Worm (Caenorhabditis elegans): ENCODE data around the gene panl-2.

Gene panl-2

ce11 chrIII:7005350-7005749, 37.4 kb upstream of the panl-2 start, which contains the start of gene C06E8.5:
TSS of gene C06E8.5 (minus strand) at chrIII:7005450.
- TF ChIP-seq sptf-1 (tag; optimal IDR thresholded peaks at IDR 0.05): no peak
- no peak for TF ChIP-seq flh-1 (GFP tag; optimal IDR thresholded peaks at IDR 0.05)
- no peak for TF ChIP-seq ztf-11 (tag; optimal IDR thresholded peaks at IDR 0.05)
- TF ChIP-seq lsy-2 (tag; optimal IDR thresholded peaks at IDR 0.05): no peak
- no peak for TF ChIP-seq zip-8 (tag; optimal IDR thresholded peaks at IDR 0.05)
- no peak for TF ChIP-seq ham-2 (GFP tag; optimal IDR thresholded peaks at IDR 0.05)
- TF ChIP-seq drap-1 (GFP tag; optimal IDR thresholded peaks at IDR 0.05): no peak
- TF ChIP-seq ceh-83 (GFP tag; optimal IDR thresholded peaks at IDR 0.05): no peak
- TF ChIP-seq mab-5 (tag; optimal IDR thresholded peaks at IDR 0.05): no peak
- no peak for TF ChIP-seq blmp-1 (tag; optimal IDR thresholded peaks at IDR 0.05)
- TF ChIP-seq pha-4 (tag; optimal IDR thresholded peaks at IDR 0.05): no peak
- TF ChIP-seq mls-2 (tag; optimal IDR thresholded peaks at IDR 0.05): no peak
- TF ChIP-seq ces-1 (GFP tag; optimal IDR thresholded peaks at IDR 0.05): no peak
- no peak for TF ChIP-seq ceh-39 (tag; optimal IDR thresholded peaks at IDR 0.05)
- TF ChIP-seq bed-3 (GFP tag; optimal IDR thresholded peaks at IDR 0.05): no peak
- TF ChIP-seq lin-13 (tag; optimal IDR thresholded peaks at IDR 0.05): no peak
- TF ChIP-seq nhr-12 (tag; optimal IDR thresholded peaks at IDR 0.05): no peak
- TF ChIP-seq nhr-237 (tag; optimal IDR thresholded peaks at IDR 0.05): no peak

ce11 chrIII:7002143-7002542, 34.2 kb upstream of the panl-2 start:
- no peak for TF ChIP-seq elt-1 (tag; optimal IDR thresholded peaks at IDR 0.05; ENCODE audit: borderline replicate concordance, insufficient read depth)
- no peak for TF ChIP-seq ces-1 (GFP tag; optimal IDR thresholded peaks at IDR 0.05)
- no peak for TF ChIP-seq pha-4 (tag; optimal IDR thresholded peaks at IDR 0.05)
- TF ChIP-seq M03D4.4 (tag; optimal IDR thresholded peaks at IDR 0.05): no peak
- TF ChIP-seq bed-3 (GFP tag; optimal IDR thresholded peaks at IDR 0.05): no peak
- TF ChIP-seq unc-62 (GFP tag; optimal IDR thresholded peaks at IDR 0.05): no peak
- no peak for TF ChIP-seq nhr-237 (tag; optimal IDR thresholded peaks at IDR 0.05)
- no peak for TF ChIP-seq nhr-28 (tag; optimal IDR thresholded peaks at IDR 0.05)
- TF ChIP-seq snpc-4 (tag; optimal IDR thresholded peaks at IDR 0.05): no peak
- TF ChIP-seq mab-5 (tag; optimal IDR thresholded peaks at IDR 0.05): no peak
- TF ChIP-seq ceh-43 (GFP tag; optimal IDR thresholded peaks at IDR 0.05): no peak
- TF ChIP-seq zip-8 (tag; optimal IDR thresholded peaks at IDR 0.05): no peak
- no peak for TF ChIP-seq lin-13 (tag; optimal IDR thresholded peaks at IDR 0.05)
- TF ChIP-seq lsy-2 (tag; optimal IDR thresholded peaks at IDR 0.05): no peak
- TF ChIP-seq ceh-83 (GFP tag; optimal IDR thresholded peaks at IDR 0.05): no peak
- TF ChIP-seq nhr-12 (tag; optimal IDR thresholded peaks at IDR 0.05): no peak

ce11 chrIII:6993179-6993578, 25.2 kb upstream of the panl-2 start:
- TF ChIP-seq sem-2 (GFP tag; optimal IDR thresholded peaks at IDR 0.05): no peak
- no peak for TF ChIP-seq elt-1 (tag; optimal IDR thresholded peaks at IDR 0.05; ENCODE audit: borderline replicate concordance, insufficient read depth)
- TF ChIP-seq nhr-237 (tag; optimal IDR thresholded peaks at IDR 0.05): no peak
- no peak for TF ChIP-seq drap-1 (GFP tag; optimal IDR thresholded peaks at IDR 0.05)
- no peak for TF ChIP-seq ham-2 (GFP tag; optimal IDR thresholded peaks at IDR 0.05)
- no peak for TF ChIP-seq pha-4 (tag; optimal IDR thresholded peaks at IDR 0.05)
- TF ChIP-seq unc-62 (GFP tag; optimal IDR thresholded peaks at IDR 0.05): no peak
- TF ChIP-seq nhr-2 (tag; optimal IDR thresholded peaks at IDR 0.05): no peak
- TF ChIP-seq sptf-1 (tag; optimal IDR thresholded peaks at IDR 0.05): no peak
- no peak for TF ChIP-seq mls-2 (tag; optimal IDR thresholded peaks at IDR 0.05)
- no peak for TF ChIP-seq snpc-4 (tag; optimal IDR thresholded peaks at IDR 0.05)
- no peak for TF ChIP-seq ztf-11 (tag; optimal IDR thresholded peaks at IDR 0.05)
- no peak for TF ChIP-seq bed-3 (GFP tag; optimal IDR thresholded peaks at IDR 0.05)

ce11 chrIII:6992496-6992895, 24.6 kb upstream of the panl-2 start:
- TF ChIP-seq nhr-12 (tag; optimal IDR thresholded peaks at IDR 0.05) (no peak), unc-39 (tag; optimal IDR thresholded peaks at IDR 0.05) (no peak), zip-8 (tag; optimal IDR thresholded peaks at IDR 0.05) (no peak), sem-2 (GFP tag; optimal IDR thresholded peaks at IDR 0.05) (no peak), elt-3 (tag; optimal IDR thresholded peaks at IDR 0.05) (no peak), ztf-11 (tag; optimal IDR thresholded peaks at IDR 0.05) (no peak), lsy-2 (tag; optimal IDR thresholded peaks at IDR 0.05) (no peak), ceh-39 (tag; optimal IDR thresholded peaks at IDR 0.05) (no peak), mab-5 (tag; optimal IDR thresholded peaks at IDR 0.05) (no peak), cnd-1 (tag; optimal IDR thresholded peaks at IDR 0.05) (no peak), ceh-83 (GFP tag; optimal IDR thresholded peaks at IDR 0.05) (no peak), lin-13 (tag; optimal IDR thresholded peaks at IDR 0.05) (no peak), unc-62 (GFP tag; optimal IDR thresholded peaks at IDR 0.05) (no peak), nhr-2 (tag; optimal IDR thresholded peaks at IDR 0.05) (no peak)

DNA sequence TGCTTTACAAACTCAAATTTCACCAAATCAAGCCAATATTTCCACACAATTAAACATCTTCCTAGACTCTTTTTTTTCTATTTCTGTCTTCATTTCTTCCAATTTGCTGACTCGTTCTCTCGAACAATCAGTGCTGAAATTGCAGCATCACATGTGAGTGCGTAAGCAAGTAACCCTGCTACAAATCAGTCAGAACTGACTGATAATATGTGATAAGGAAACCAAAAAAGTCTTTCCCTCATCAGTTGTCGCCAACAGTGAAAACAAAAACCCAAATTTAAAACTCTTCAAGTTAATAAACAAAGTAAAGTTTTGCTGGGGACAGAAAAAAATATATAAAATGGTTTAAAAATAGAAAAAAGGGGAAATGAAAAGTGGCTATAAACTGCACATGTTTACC, 23.5 kb upstream of the panl-2 start:
- TF ChIP-seq snpc-4 (tag; optimal IDR thresholded peaks at IDR 0.05): no peak
- no peak for TF ChIP-seq ceh-43 (GFP tag; optimal IDR thresholded peaks at IDR 0.05)
